Worm (Caenorhabditis elegans) whole organism, L4 larva: ENCODE data around the gene uroc-1.

Source experiments
- F26F4.8 ChIP-seq: fragments of 200-800 bp; sonication (Bioruptor generic); conservative IDR thresholded peaks from 2 replicates; pipeline ENCODE4 v1.3.6; 2022; ENCODE audit warnings: missing genetic modification characterization, missing compliant biosample characterization
- ama-1 ChIP-seq: fragments of 150-350 bp; optimal IDR thresholded peaks from 2 replicates; lab custom pipeline; 2014; ENCODE audit warnings: inconsistent platforms, mixed read lengths
- ceh-82 ChIP-seq: sonication (generic microtip); optimal IDR thresholded peaks from 2 replicates; lab custom pipeline; 2017; ENCODE audit warnings: missing biosample characterization, missing genetic modification characterization
- egl-27 ChIP-seq: sonication (generic microtip); optimal IDR thresholded peaks from 3 replicates; lab custom pipeline; 2017; ENCODE audit warnings: missing biosample characterization, missing genetic modification reagents, missing genetic modification characterization
- lsy-2 ChIP-seq, 2 experiments: fragments of 150-350 bp in 1 of 2; sonication (generic microtip) in 1 of 2; optimal IDR thresholded peaks; 2 replicates each; lab custom pipeline; 2014 to 2017; ENCODE audit warnings: missing biosample characterization in 2 of 2, missing genetic modification characterization in 2 of 2
- pha-4 ChIP-seq, 2 experiments: fragments of 150-350 bp in 1 of 2; fragments of 200-800 bp in 1 of 2; sonication (Bioruptor generic) in 1 of 2; IDR thresholded peaks in 1 of 2; optimal IDR thresholded peaks in 1 of 2; 2 replicates each; pipeline versions ENCODE4 v1.3.6 to Lab custom; 2014 to 2022; ENCODE audit warnings: missing genetic modification characterization in 2 of 2, missing genetic modification reagents in 2 of 2, missing biosample characterization in 1 of 2, missing compliant biosample characterization in 1 of 2
- skn-1 ChIP-seq: fragments of 150-350 bp; optimal IDR thresholded peaks from 2 replicates; lab custom pipeline; 2014; ENCODE audit warnings: missing biosample characterization, missing genetic modification characterization
- tra-1 ChIP-seq: fragments of 200-800 bp; sonication (Bioruptor generic); IDR thresholded peaks from 2 replicates; pipeline ENCODE4 v1.3.6; 2022; ENCODE audit warnings: missing genetic modification reagents, missing genetic modification characterization, missing compliant biosample characterization
- ztf-11 ChIP-seq: fragments of 150-350 bp; optimal IDR thresholded peaks from 2 replicates; lab custom pipeline; 2014; ENCODE audit warnings: missing biosample characterization, missing genetic modification characterization

DNA sequence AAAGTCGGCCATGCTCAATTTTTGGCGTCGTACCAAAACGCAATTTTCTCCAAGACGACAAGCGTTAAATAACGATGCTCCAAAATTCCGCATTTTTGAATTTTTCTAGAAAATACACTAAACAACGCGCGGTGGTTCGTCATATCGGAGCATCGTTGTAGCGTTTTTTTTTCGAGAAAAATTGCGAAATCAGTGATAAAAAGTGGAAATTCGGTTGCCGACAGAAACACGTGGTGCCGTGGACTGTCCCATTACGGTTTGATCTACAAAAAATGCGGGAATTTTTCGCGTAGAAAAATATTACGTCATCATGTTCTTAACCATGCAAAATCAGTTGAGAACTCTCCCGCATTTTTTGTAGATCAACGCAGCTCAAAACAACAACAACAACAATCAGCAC lies 49.6 kb downstream of the uroc-1 start:
- TF ChIP-seq tra-1 (GFP tag; lab: Robert Waterston, UW) (no peak), lsy-2 (tag; optimal IDR thresholded peaks at IDR 0.05; lab: Kevin White, UChicago) (no peak), pha-4 (GFP tag; IDR thresholded peaks at IDR 0.05; lab: Robert Waterston, UW) (no peak), pha-4 (tag; optimal IDR thresholded peaks at IDR 0.05; lab: Kevin White, UChicago) (no peak), ama-1 (lab: Kevin White, UChicago) (no peak), F26F4.8 (no peak), skn-1 (tag; lab: Kevin White, UChicago) (no peak), ceh-82 (tag; lab: Kevin White, UChicago) (no peak), egl-27 (no peak), ztf-11 (tag; lab: Kevin White, UChicago) (no peak)
